Worm (Caenorhabditis elegans) whole organism, L3 larva: ENCODE data around the gene F58E2.4.

Experiments
- ZK546.5 ChIP-seq: sonication (generic microtip); optimal IDR thresholded peaks from 2 replicates; lab custom pipeline; 2017; ENCODE audit warnings: missing biosample characterization, missing genetic modification characterization
- ama-1 ChIP-seq: fragments of 150-350 bp; optimal IDR thresholded peaks from 2 replicates; lab custom pipeline; 2018
- nhr-77 ChIP-seq: fragments of 150-350 bp; optimal IDR thresholded peaks from 2 replicates; lab custom pipeline; 2014; ENCODE audit warnings: missing biosample characterization, missing genetic modification characterization
- skn-1 ChIP-seq: fragments of 150-350 bp; optimal IDR thresholded peaks from 2 replicates; lab custom pipeline; 2014; ENCODE audit warnings: missing biosample characterization, missing genetic modification characterization

- TF ChIP-seq skn-1 (no peak), ama-1 (lab: Kevin White, UChicago) (no peak), ZK546.5 (no peak), nhr-77 (tag; lab: Kevin White, UChicago) (no peak)
These were observed 19.2 kb downstream of the F58E2.4 start, which contains the start of gene srz-82 for ce11 chrIV:3482195-3482959.
